Fruit fly (Drosophila melanogaster) whole organism, wandering third instar larva: Measurements from ENCODE around the gene CG17191.

Experiments used
- CG9705 ChIP-seq: fragments of 200-800 bp; sonication (Bioruptor generic); optimal IDR thresholded peaks from 2 replicates; lab custom pipeline; 2018; ENCODE audit warnings: missing biosample characterization, mild to moderate bottlenecking, missing genetic modification characterization
- Sp1 ChIP-seq: fragments of 200-800 bp; sonication (Bioruptor generic); optimal IDR thresholded peaks from 3 replicates; lab custom pipeline; 2019; ENCODE audit warnings: missing biosample characterization, mild to moderate bottlenecking, missing genetic modification characterization, moderate library complexity
- dsf ChIP-seq: sonication (Bioruptor generic); optimal IDR thresholded peaks from 2 replicates; lab custom pipeline; 2016; ENCODE audit warnings: missing biosample characterization, missing genetic modification characterization, borderline replicate concordance
- foxo ChIP-seq, 2 experiments: fragments of 200-800 bp; sonication (Bioruptor generic); optimal IDR thresholded peaks; 2 replicates in 1 of 2; 3 replicates in 1 of 2; lab custom pipeline; 2016 to 2017; ENCODE audit warnings: missing biosample characterization in 2 of 2, missing genetic modification characterization in 2 of 2
- fru ChIP-seq: fragments of 200-800 bp; sonication (Bioruptor generic); optimal IDR thresholded peaks from 3 replicates; lab custom pipeline; 2016; ENCODE audit warnings: missing biosample characterization, mild to moderate bottlenecking, missing genetic modification characterization

DNA sequence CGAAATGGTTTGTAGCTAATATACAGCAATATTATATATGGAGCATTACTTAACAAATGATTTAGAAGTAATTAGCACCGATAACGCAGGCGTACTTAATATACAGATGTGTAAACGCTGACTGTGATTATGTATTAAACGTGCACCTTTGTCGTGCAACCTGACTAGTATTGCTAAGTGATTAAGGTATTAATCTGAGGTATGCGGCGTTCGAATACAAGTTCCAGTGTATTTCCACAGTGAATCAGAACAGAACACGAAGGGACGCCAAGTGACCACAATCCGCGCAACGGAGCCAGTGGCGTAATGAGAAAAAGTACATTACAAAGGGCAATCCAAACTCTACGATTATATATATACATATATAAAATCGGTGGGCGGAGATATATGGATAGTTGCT is 44.5 kb upstream of the CG17191 start, which contains the start of gene Nep5:
- TF ChIP-seq Sp1 (GFP tag; lab: Kevin White, UChicago) (no peak), dsf (GFP tag; lab: Kevin White, UChicago) (no peak), foxo (GFP tag; optimal IDR thresholded peaks at IDR 0.05; lab: Kevin White, UChicago) (no peak), CG9705 (GFP tag; lab: Kevin White, UChicago) (no peak), fru (GFP tag; lab: Kevin White, UChicago) (no peak)
